Worm (Caenorhabditis elegans): Measurements from ENCODE around the gene glrx-5.
A peak's percentile ranks its signal among the peaks of the same experiment; 100 is the strongest.

The glrx-5 gene

ce11 chrIII:12335400-12335994 lies 38.2 kb downstream of the glrx-5 start:
- TF ChIP-seq lin-13 (GFP tag; optimal IDR thresholded peaks at IDR 0.05) (peak; percentile 41), ceh-8 (GFP tag; optimal IDR thresholded peaks at IDR 0.05) (no peak), lir-3 (tag; optimal IDR thresholded peaks at IDR 0.05; ENCODE audit: poor library complexity) (no peak), lin-15B (tag; optimal IDR thresholded peaks at IDR 0.05) (peak; percentile 9), unc-86 (tag; optimal IDR thresholded peaks at IDR 0.05) (no peak), nhr-77 (tag; optimal IDR thresholded peaks at IDR 0.05) (peak; percentile 73), nhr-12 (tag; optimal IDR thresholded peaks at IDR 0.05) (no peak), aly-2 (tag; optimal IDR thresholded peaks at IDR 0.05) (peak; percentile 4), dpl-1 (GFP tag; optimal IDR thresholded peaks at IDR 0.05) (peak; percentile 63 to 67 (median 63)), jun-1 (tag; optimal IDR thresholded peaks at IDR 0.05) (peak; percentile 78), rnt-1 (tag; optimal IDR thresholded peaks at IDR 0.05) (peak; percentile 69), elt-3 (tag; optimal IDR thresholded peaks at IDR 0.05) (peak in 4 of 6 experiments; percentile 20 to 66 (median 55)), nhr-84 (tag; optimal IDR thresholded peaks at IDR 0.05) (no peak), F16B12.6 (tag; optimal IDR thresholded peaks at IDR 0.05) (peak; percentile 33), fkh-10 (GFP tag; optimal IDR thresholded peaks at IDR 0.05) (peak; percentile 21), xbp-1 (tag; optimal IDR thresholded peaks at IDR 0.05) (peak; percentile 58), ztf-4 (tag; optimal IDR thresholded peaks at IDR 0.05) (peak; percentile 44), nhr-28 (tag; optimal IDR thresholded peaks at IDR 0.05) (no peak), efl-3 (GFP tag; optimal IDR thresholded peaks at IDR 0.05) (no peak), alr-1 (tag; optimal IDR thresholded peaks at IDR 0.05; ENCODE audit: borderline replicate concordance) (no peak), ceh-82 (tag; optimal IDR thresholded peaks at IDR 0.05) (peak in 2 of 3 experiments; percentile 46 to 67), fos-1 (tag; optimal IDR thresholded peaks at IDR 0.05) (peak; percentile 51), hpl-2 (GFP tag; optimal IDR thresholded peaks at IDR 0.05) (no peak), Y116A8C.19 (tag; optimal IDR thresholded peaks at IDR 0.05; ENCODE audit: borderline replicate concordance) (no peak), snu-23 (GFP tag; optimal IDR thresholded peaks at IDR 0.05) (peak; percentile 88), fkh-8 (tag; optimal IDR thresholded peaks at IDR 0.05) (peak; percentile 41), pqm-1 (tag; optimal IDR thresholded peaks at IDR 0.05) (no peak), isw-1 (GFP tag; IDR thresholded peaks at IDR 0.05) (peak; percentile 19; the same call in 1 of the 2 replicates), egl-13 (tag; optimal IDR thresholded peaks at IDR 0.05) (no peak), nhr-19 (GFP tag; conservative IDR thresholded peaks at IDR 0.05) (peak; percentile 59), snpc-4 (tag; optimal IDR thresholded peaks at IDR 0.05) (peak; percentile 48), lsy-2 (tag; optimal IDR thresholded peaks at IDR 0.05) (peak; percentile 75 to 82), unc-130 (tag; optimal IDR thresholded peaks at IDR 0.05) (peak; percentile 73), efl-1 (optimal IDR thresholded peaks at IDR 0.05) (peak; percentile 76), efl-1 (GFP tag; optimal IDR thresholded peaks at IDR 0.05 in 1 of 2) (peak; percentile 59 to 94), skn-1 (tag; optimal IDR thresholded peaks at IDR 0.05) (peak; percentile 69), unc-62 (GFP tag; optimal IDR thresholded peaks at IDR 0.05) (no peak), blmp-1 (tag; optimal IDR thresholded peaks at IDR 0.05) (peak; percentile 88), mdl-1 (tag; optimal IDR thresholded peaks at IDR 0.05) (peak in 1 of 2 experiments; percentile 69), elt-2 (tag; optimal IDR thresholded peaks at IDR 0.05) (no peak), nhr-85 (tag) (peak; percentile 93), nhr-20 (tag; optimal IDR thresholded peaks at IDR 0.05) (peak; percentile 92), nhr-47 (tag; optimal IDR thresholded peaks at IDR 0.05) (peak; percentile 67), C16A3.4 (tag; optimal IDR thresholded peaks at IDR 0.05) (peak; percentile 44), sox-4 (tag; optimal IDR thresholded peaks at IDR 0.05) (no peak), mep-1 (tag; optimal IDR thresholded peaks at IDR 0.05) (peak; percentile 58), zag-1 (tag; optimal IDR thresholded peaks at IDR 0.05) (no peak), lin-14 (GFP tag; optimal IDR thresholded peaks at IDR 0.05) (peak; percentile 92), swsn-7 (tag; optimal IDR thresholded peaks at IDR 0.05) (peak; percentile 68), lin-35 (GFP tag; optimal IDR thresholded peaks at IDR 0.05) (peak; percentile 73 to 80), tbx-2 (tag; optimal IDR thresholded peaks at IDR 0.05) (peak; percentile 78), nhr-71 (tag; optimal IDR thresholded peaks at IDR 0.05) (peak; percentile 92), nhr-90 (tag; optimal IDR thresholded peaks at IDR 0.05; ENCODE audit: poor library complexity) (peak; percentile 76)
